Worm (Caenorhabditis elegans) whole organism, young adult: ENCODE measurements around the gene ZC190.8.

Experiments
- B0019.2 ChIP-seq: fragments of 200-800 bp; sonication (Bioruptor generic); conservative IDR thresholded peaks from 2 replicates; pipeline ENCODE4 v1.3.6; 2022; ENCODE audit warnings: missing genetic modification reagents, missing genetic modification characterization, missing compliant biosample characterization
- B0336.3 ChIP-seq: fragments of 200-800 bp; sonication (Bioruptor generic); IDR thresholded peaks from 2 replicates; pipeline ENCODE4 v1.3.6; 2022; ENCODE audit warnings: missing genetic modification characterization, missing compliant biosample characterization
- F10E7.11 ChIP-seq: sonication (generic microtip); optimal IDR thresholded peaks from 2 replicates; lab custom pipeline; 2017; ENCODE audit warnings: mild to moderate bottlenecking, missing genetic modification characterization, moderate library complexity, missing compliant biosample characterization
- F33H1.4 ChIP-seq: fragments of 200-800 bp; sonication (Bioruptor generic); IDR thresholded peaks from 2 replicates; pipeline ENCODE4 v1.3.6; 2022; ENCODE audit warnings: missing genetic modification reagents, missing genetic modification characterization, missing compliant biosample characterization
- F49E8.2 ChIP-seq: sonication (generic microtip); optimal IDR thresholded peaks from 3 replicates; lab custom pipeline; 2017; ENCODE audit warnings: missing genetic modification characterization, mild to moderate bottlenecking, missing compliant biosample characterization, antibody characterized with exemption, moderate library complexity; ENCODE audit not compliant: insufficient read depth
- K11D2.4 ChIP-seq: fragments of 200-800 bp; sonication (Bioruptor generic); IDR thresholded peaks from 2 replicates; pipeline ENCODE4 v1.3.6; 2022; ENCODE audit warnings: missing genetic modification reagents, missing genetic modification characterization, missing compliant biosample characterization
- K12H6.12 ChIP-seq: fragments of 200-800 bp; sonication (Bioruptor generic); optimal IDR thresholded peaks from 2 replicates; lab custom pipeline; 2018; ENCODE audit warnings: mild to moderate bottlenecking, missing genetic modification characterization, missing compliant biosample characterization
- Y95B8A.8 ChIP-seq: fragments of 200-800 bp; sonication (Bioruptor generic); IDR thresholded peaks from 2 replicates; pipeline ENCODE4 v1.3.6; 2022; ENCODE audit warnings: missing genetic modification reagents, missing genetic modification characterization, missing compliant biosample characterization
- akir-1 ChIP-seq: fragments of 200-800 bp; sonication (Bioruptor generic); optimal IDR thresholded peaks from 2 replicates; lab custom pipeline; 2018; ENCODE audit warnings: mild to moderate bottlenecking, missing genetic modification characterization, moderate library complexity, missing compliant biosample characterization
- ama-1 ChIP-seq, 3 experiments: fragments of 150-350 bp in 1 of 3; sonication (generic microtip) in 2 of 3; optimal IDR thresholded peaks; 2 replicates each; lab custom pipeline; 2014 to 2018; ENCODE audit warnings: missing biosample characterization in 2 of 3, missing genetic modification characterization in 2 of 3, missing genetic modification reagents in 2 of 3
- aptf-3 ChIP-seq: fragments of 200-800 bp; sonication (Bioruptor generic); IDR thresholded peaks from 2 replicates; pipeline ENCODE4 v1.3.6; 2022; ENCODE audit warnings: missing genetic modification characterization, missing compliant biosample characterization
- bed-1 ChIP-seq: fragments of 200-800 bp; sonication (Bioruptor generic); IDR thresholded peaks from 2 replicates; pipeline ENCODE4 v1.3.6; 2022; ENCODE audit warnings: missing genetic modification reagents, missing genetic modification characterization, missing compliant biosample characterization
- cebp-1 ChIP-seq, 2 experiments: fragments of 200-800 bp in 1 of 2; sonication (Bioruptor generic) in 1 of 2; sonication (generic microtip) in 1 of 2; IDR thresholded peaks in 1 of 2; optimal IDR thresholded peaks in 1 of 2; 2 replicates each; pipeline versions ENCODE4 v1.3.6 to Lab custom; 2017 to 2022; ENCODE audit warnings: missing compliant biosample characterization in 2 of 2, missing genetic modification characterization in 2 of 2, mild to moderate bottlenecking in 1 of 2, missing genetic modification reagents in 1 of 2, moderate library complexity in 1 of 2
- chd-7 ChIP-seq: sonication (generic microtip); optimal IDR thresholded peaks from 2 replicates; lab custom pipeline; 2016; ENCODE audit warnings: mild to moderate bottlenecking, missing genetic modification characterization, moderate library complexity, missing compliant biosample characterization
- dox-1 ChIP-seq: fragments of 200-800 bp; sonication (Bioruptor generic); IDR thresholded peaks from 2 replicates; pipeline ENCODE4 v1.3.6; 2022; ENCODE audit warnings: missing genetic modification reagents, missing genetic modification characterization, missing compliant biosample characterization
- efl-1 ChIP-seq: fragments of 150-350 bp; optimal IDR thresholded peaks from 2 replicates; lab custom pipeline; 2014; ENCODE audit warnings: missing biosample characterization, missing genetic modification reagents, missing genetic modification characterization
- egl-44 ChIP-seq: fragments of 200-800 bp; sonication (Bioruptor generic); IDR thresholded peaks from 2 replicates; pipeline ENCODE4 v1.3.6; 2022; ENCODE audit warnings: missing genetic modification reagents, missing genetic modification characterization, missing compliant biosample characterization
- ekl-4 ChIP-seq: fragments of 200-800 bp; sonication (Bioruptor generic); IDR thresholded peaks from 2 replicates; pipeline ENCODE4 v1.3.6; 2022; ENCODE audit warnings: missing genetic modification reagents, missing genetic modification characterization, missing compliant biosample characterization
- hlh-26 ChIP-seq: fragments of 200-800 bp; sonication (Bioruptor generic); conservative IDR thresholded peaks from 2 replicates; pipeline ENCODE4 v1.3.6; 2022; ENCODE audit warnings: missing genetic modification reagents, missing genetic modification characterization, missing compliant biosample characterization
- hmg-1.2 ChIP-seq: fragments of 200-800 bp; sonication (Bioruptor generic); IDR thresholded peaks from 2 replicates; pipeline ENCODE4 v1.3.6; 2022; ENCODE audit warnings: missing genetic modification reagents, missing genetic modification characterization, missing compliant biosample characterization
- hmg-20 ChIP-seq: fragments of 200-800 bp; sonication (Bioruptor generic); IDR thresholded peaks from 2 replicates; pipeline ENCODE4 v1.3.6; 2022; ENCODE audit warnings: missing genetic modification reagents, missing genetic modification characterization, missing compliant biosample characterization
- let-526 ChIP-seq: fragments of 200-800 bp; sonication (Bioruptor generic); IDR thresholded peaks from 2 replicates; pipeline ENCODE4 v1.3.6; 2022; ENCODE audit warnings: missing genetic modification reagents, missing genetic modification characterization, missing compliant biosample characterization
- lin-26 ChIP-seq: fragments of 200-800 bp; sonication (Bioruptor generic); IDR thresholded peaks from 2 replicates; pipeline ENCODE4 v1.3.6; 2022; ENCODE audit warnings: missing genetic modification reagents, missing genetic modification characterization, missing compliant biosample characterization
- lin-35 ChIP-seq, 3 experiments: fragments of 150-350 bp in 2 of 3; sonication (generic microtip) in 1 of 3; optimal IDR thresholded peaks; 2 replicates each; lab custom pipeline; 2014 to 2018; ENCODE audit warnings: missing biosample characterization in 3 of 3, missing genetic modification characterization in 3 of 3, missing genetic modification reagents in 3 of 3
- lin-54 ChIP-seq: fragments of 200-800 bp; sonication (Bioruptor generic); optimal IDR thresholded peaks from 2 replicates; lab custom pipeline; 2018; ENCODE audit warnings: mild to moderate bottlenecking, missing genetic modification characterization, missing compliant biosample characterization
- madf-6 ChIP-seq: fragments of 200-800 bp; sonication (Bioruptor generic); IDR thresholded peaks from 2 replicates; pipeline ENCODE4 v1.3.6; 2022; ENCODE audit warnings: missing genetic modification reagents, missing genetic modification characterization, missing compliant biosample characterization
- mel-28 ChIP-seq: sonication (generic microtip); optimal IDR thresholded peaks from 2 replicates; lab custom pipeline; 2016; ENCODE audit warnings: borderline replicate concordance, mild to moderate bottlenecking, missing genetic modification characterization, missing compliant biosample characterization
- nfya-2 ChIP-seq: fragments of 200-800 bp; sonication (Bioruptor generic); IDR thresholded peaks from 2 replicates; pipeline ENCODE4 v1.3.6; 2022; ENCODE audit warnings: missing genetic modification reagents, missing genetic modification characterization, missing compliant biosample characterization
- nhr-179 ChIP-seq: sonication (generic microtip); optimal IDR thresholded peaks from 2 replicates; lab custom pipeline; 2016; ENCODE audit warnings: mild to moderate bottlenecking, missing genetic modification characterization, missing compliant biosample characterization
- nhr-80 ChIP-seq: sonication (generic microtip); optimal IDR thresholded peaks from 2 replicates; lab custom pipeline; 2016; ENCODE audit warnings: missing genetic modification characterization, missing compliant biosample characterization
- nhr-90 ChIP-seq: sonication (generic microtip); optimal IDR thresholded peaks from 2 replicates; lab custom pipeline; 2016; ENCODE audit warnings: missing genotype, mild to moderate bottlenecking, missing genetic modification characterization, missing compliant biosample characterization
- unc-130 ChIP-seq: sonication (generic microtip); optimal IDR thresholded peaks from 2 replicates; lab custom pipeline; 2016; ENCODE audit warnings: missing genetic modification reagents, missing genetic modification characterization, missing compliant biosample characterization
- unc-62 ChIP-seq: fragments of 150-350 bp; optimal IDR thresholded peaks from 2 replicates; lab custom pipeline; 2014; ENCODE audit warnings: missing biosample characterization, missing genetic modification reagents, missing genetic modification characterization
- zfh-2 ChIP-seq: fragments of 200-800 bp; sonication (Bioruptor generic); conservative IDR thresholded peaks from 2 replicates; pipeline ENCODE4 v1.3.6; 2022; ENCODE audit warnings: missing genetic modification reagents, missing genetic modification characterization, missing compliant biosample characterization
- ztf-18 ChIP-seq: sonication (generic microtip); optimal IDR thresholded peaks from 2 replicates; lab custom pipeline; 2016; ENCODE audit warnings: missing genotype, mild to moderate bottlenecking, missing genetic modification characterization, missing compliant biosample characterization
- ztf-26 ChIP-seq: sonication (generic microtip); optimal IDR thresholded peaks from 2 replicates; lab custom pipeline; 2017; ENCODE audit warnings: missing genetic modification characterization, missing compliant biosample characterization
- ztf-3 ChIP-seq: fragments of 200-800 bp; sonication (Bioruptor generic); optimal IDR thresholded peaks from 2 replicates; lab custom pipeline; 2018; ENCODE audit warnings: mild to moderate bottlenecking, missing genetic modification characterization, missing compliant biosample characterization

Gene ZC190.8

DNA sequence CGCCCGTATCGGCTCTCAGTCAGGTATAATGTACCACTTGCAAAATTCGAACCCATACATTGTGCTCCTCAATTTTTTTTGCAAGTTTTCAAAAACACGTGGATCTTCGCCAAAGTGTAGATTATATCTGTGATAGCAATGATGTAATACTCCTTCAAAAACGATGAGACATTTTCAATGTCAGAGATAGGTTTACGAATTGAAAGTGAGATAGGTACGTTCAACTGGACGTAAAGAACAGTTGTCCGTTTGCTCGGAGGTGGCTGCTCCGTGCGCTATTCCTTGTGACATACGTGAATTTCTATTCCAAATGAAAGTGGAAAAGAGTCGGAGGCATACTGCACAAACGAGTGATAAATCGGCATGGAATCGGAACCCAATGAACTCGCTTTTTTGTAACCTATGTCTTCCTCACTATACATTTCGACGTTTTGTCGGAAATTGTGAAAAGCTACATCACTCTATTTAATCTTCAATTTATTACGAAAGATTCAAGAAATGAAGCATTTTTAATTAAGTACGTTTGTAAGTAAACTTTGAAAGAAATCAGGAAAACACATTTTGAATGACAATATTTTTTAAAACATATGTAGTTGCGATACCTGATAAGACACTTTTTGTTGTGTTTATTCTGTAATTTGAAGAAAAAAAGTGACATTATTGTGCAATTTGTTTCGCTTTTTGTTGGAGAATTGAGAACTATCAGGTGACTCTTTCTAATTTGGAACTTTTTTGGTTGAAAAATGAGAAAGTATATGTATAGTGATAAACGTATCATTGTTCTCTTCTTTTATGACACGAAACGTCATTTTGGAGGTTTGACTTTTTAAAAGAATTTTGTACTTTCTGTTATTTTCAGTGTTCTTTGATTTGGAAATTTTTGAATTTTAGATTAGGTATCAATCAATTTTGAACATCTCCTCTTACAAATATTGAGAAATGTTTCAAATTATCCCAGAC is 32.9 kb downstream of the ZC190.8 start:
- peak; percentile 61 for TF ChIP-seq unc-62 (GFP tag; lab: Kevin White, UChicago)
- TF ChIP-seq F49E8.2 (tag; lab: Kevin White, UChicago), result no peak
- peak; percentile 68 for TF ChIP-seq nhr-80 (tag; lab: Kevin White, UChicago)
- TF ChIP-seq cebp-1 (GFP tag; IDR thresholded peaks at IDR 0.05; lab: Robert Waterston, UW), result no peak
- peak; percentile 32 for TF ChIP-seq cebp-1 (tag; optimal IDR thresholded peaks at IDR 0.05; lab: Kevin White, UChicago)

- TF ChIP-seq ama-1 (optimal IDR thresholded peaks at IDR 0.05; lab: Kevin White, UChicago), result no peak
- TF ChIP-seq ama-1 (GFP tag; optimal IDR thresholded peaks at IDR 0.05; lab: Kevin White, UChicago), result no peak
- no peak for TF ChIP-seq lin-54 (GFP tag; lab: Kevin White, UChicago)
- TF ChIP-seq ztf-26 (tag; lab: Kevin White, UChicago), result peak; percentile 1
- TF ChIP-seq nhr-179 (tag; lab: Kevin White, UChicago), result no peak
- TF ChIP-seq nhr-80 (tag; lab: Kevin White, UChicago), result peak; percentile 42
- no peak for TF ChIP-seq aptf-3
- TF ChIP-seq, all 124 proteins: peak for 2
Observed at ce11 chrV:8653080-8653821, 34.4 kb downstream of the ZC190.8 start.

DNA sequence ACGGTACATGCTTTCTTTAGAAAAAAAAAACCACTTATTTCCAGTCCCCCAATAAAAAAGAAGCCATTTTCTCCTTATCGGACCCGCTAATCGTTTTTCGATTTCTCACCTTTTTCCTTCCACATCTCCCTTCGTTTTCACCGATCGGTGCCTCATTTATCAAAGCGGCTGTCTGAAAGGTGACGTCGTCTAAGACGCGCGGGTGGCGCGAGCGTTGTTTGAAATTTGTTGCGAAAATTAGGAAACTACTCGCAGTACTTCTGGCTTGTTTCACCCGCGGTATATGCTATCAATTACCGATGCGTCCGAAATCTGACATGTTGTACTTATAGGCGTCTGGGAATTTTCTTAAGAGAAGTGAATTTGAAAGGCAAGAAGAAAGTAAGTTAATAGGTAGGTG is 35.4 kb downstream of the ZC190.8 start:
- TF ChIP-seq F10E7.11 (tag; lab: Kevin White, UChicago) (no peak), mel-28 (tag; lab: Kevin White, UChicago) (no peak), efl-1 (GFP tag; lab: Kevin White, UChicago) (no peak), nfya-2 (GFP tag; lab: Robert Waterston, UW) (no peak), F33H1.4 (GFP tag; lab: Robert Waterston, UW) (no peak), B0336.3 (no peak)
- TF ChIP-seq, all 124 proteins: peak for 0

DNA sequence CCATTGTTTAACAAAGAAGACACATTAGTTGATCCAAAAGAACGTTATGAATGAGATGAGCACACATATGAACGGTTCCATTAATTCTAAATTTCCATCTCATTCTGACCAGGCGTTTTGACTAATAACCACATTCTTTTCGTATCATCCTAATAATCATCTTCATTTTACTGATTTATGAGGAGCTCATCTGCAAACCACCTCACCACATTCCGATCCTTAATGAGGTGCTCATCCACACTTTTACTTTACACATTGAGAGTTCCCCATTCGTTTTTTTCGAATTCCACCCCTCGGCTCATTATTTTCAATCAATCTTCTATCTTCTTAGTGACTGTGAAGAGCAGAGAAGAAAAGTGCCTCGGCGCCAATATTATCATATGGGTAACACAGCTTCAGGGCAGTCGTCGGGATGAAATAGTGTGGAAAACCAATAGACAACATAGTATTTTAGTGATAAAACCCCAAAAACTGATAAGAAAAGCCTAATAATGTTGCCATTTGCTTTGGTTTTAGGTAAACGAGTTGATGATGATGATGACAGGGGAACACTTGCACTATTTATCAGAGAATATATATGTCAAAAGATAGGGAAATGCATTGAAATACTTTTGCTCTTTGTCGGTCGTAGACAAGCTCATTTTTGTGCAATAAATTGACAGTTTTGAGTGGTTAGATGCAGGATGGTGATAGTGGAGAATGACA is 36.4 kb downstream of the ZC190.8 start:
- TF ChIP-seq hmg-1.2 (GFP tag; lab: Robert Waterston, UW), result no peak
- TF ChIP-seq madf-6 (GFP tag; lab: Robert Waterston, UW), result no peak
- TF ChIP-seq unc-130 (GFP tag; lab: Kevin White, UChicago), result no peak
- no peak for TF ChIP-seq ekl-4 (GFP tag; lab: Robert Waterston, UW)
- TF ChIP-seq chd-7 (tag; lab: Kevin White, UChicago), result peak; percentile 67
- no peak for TF ChIP-seq K12H6.12 (tag; lab: Kevin White, UChicago)
- peak; percentile 75 for TF ChIP-seq dox-1 (GFP tag; lab: Robert Waterston, UW)
- TF ChIP-seq hmg-20 (GFP tag; lab: Robert Waterston, UW), result no peak
- TF ChIP-seq lin-35 (GFP tag; optimal IDR thresholded peaks at IDR 0.05; lab: Kevin White, UChicago), result no peak
- TF ChIP-seq bed-1 (GFP tag; lab: Robert Waterston, UW), result no peak
- TF ChIP-seq hlh-26 (GFP tag; lab: Robert Waterston, UW), result no peak
- no peak for TF ChIP-seq ztf-3 (GFP tag; lab: Kevin White, UChicago)
- no peak for TF ChIP-seq zfh-2 (GFP tag; lab: Robert Waterston, UW)
- no peak for TF ChIP-seq F10E7.11 (tag; lab: Kevin White, UChicago)
- peak; percentile 100 for TF ChIP-seq nhr-80 (tag; lab: Kevin White, UChicago)
- no peak for TF ChIP-seq lin-26 (GFP tag; lab: Robert Waterston, UW)
- TF ChIP-seq K11D2.4 (GFP tag; lab: Robert Waterston, UW), result no peak
- TF ChIP-seq akir-1 (GFP tag; lab: Kevin White, UChicago), result no peak
- TF ChIP-seq cebp-1 (GFP tag; IDR thresholded peaks at IDR 0.05; lab: Robert Waterston, UW), result no peak
- TF ChIP-seq cebp-1 (tag; optimal IDR thresholded peaks at IDR 0.05; lab: Kevin White, UChicago), result no peak
- TF ChIP-seq ztf-18 (tag; lab: Kevin White, UChicago), result no peak
- TF ChIP-seq nhr-90 (tag; lab: Kevin White, UChicago), result peak; percentile 76
- TF ChIP-seq Y95B8A.8 (GFP tag; lab: Robert Waterston, UW), result no peak
- no peak for TF ChIP-seq B0019.2 (GFP tag; lab: Robert Waterston, UW)
- TF ChIP-seq egl-44 (GFP tag; lab: Robert Waterston, UW), result peak; percentile 60; the same call in 1 of the 2 replicates
- TF ChIP-seq let-526 (GFP tag; lab: Robert Waterston, UW), result no peak
